Fruit fly (Drosophila melanogaster) whole organism, embryonic: Measurements from ENCODE around the gene C901.
A peak's percentile ranks its signal among the peaks of the same experiment; 100 is the strongest.

ENCODE experiments used
- ATbp ChIP-seq: fragments of 200-800 bp; sonication (Bioruptor generic); optimal IDR thresholded peaks from 2 replicates; lab custom pipeline; 2017; ENCODE audit warnings: missing biosample characterization, mild to moderate bottlenecking, missing genetic modification characterization, missing genetic modification reagents
- Asciz ChIP-seq: fragments of 200-800 bp; sonication (Bioruptor generic); optimal IDR thresholded peaks from 2 replicates; lab custom pipeline; 2017; ENCODE audit warnings: missing biosample characterization, mild to moderate bottlenecking, missing genetic modification characterization, missing genetic modification reagents
- Blimp-1 ChIP-seq: fragments of 200-800 bp; sonication (Bioruptor generic); optimal IDR thresholded peaks from 3 replicates; lab custom pipeline; 2018; ENCODE audit warnings: missing biosample characterization, missing genetic modification characterization, mild to moderate bottlenecking, moderate library complexity, missing genetic modification reagents
- C15 ChIP-seq: fragments of 200-800 bp; sonication (Bioruptor generic); IDR thresholded peaks from 3 replicates; pipeline ENCODE4 v1.3.6; 2022; ENCODE audit warnings: missing biosample characterization, missing genetic modification characterization
- CG10147 ChIP-seq: fragments of 200-800 bp; sonication (Bioruptor generic); optimal IDR thresholded peaks from 2 replicates; lab custom pipeline; 2019; ENCODE audit warnings: missing biosample characterization, mild to moderate bottlenecking, missing genetic modification characterization, moderate library complexity
- CG10979 ChIP-seq: fragments of 200-800 bp; sonication (Bioruptor generic); optimal IDR thresholded peaks from 2 replicates; lab custom pipeline; 2018; ENCODE audit warnings: missing biosample characterization, mild to moderate bottlenecking, missing genetic modification characterization, moderate library complexity
- CG11723 ChIP-seq: fragments of 200-800 bp; sonication (Bioruptor generic); optimal IDR thresholded peaks from 2 replicates; lab custom pipeline; 2017; ENCODE audit warnings: missing biosample characterization, mild to moderate bottlenecking, missing genetic modification characterization
- CG12769 ChIP-seq: fragments of 200-800 bp; sonication (Bioruptor generic); optimal IDR thresholded peaks from 2 replicates; lab custom pipeline; 2019; ENCODE audit warnings: missing biosample characterization, mild to moderate bottlenecking, missing genetic modification characterization, moderate library complexity
- CG13775 ChIP-seq: fragments of 200-800 bp; sonication (Bioruptor generic); optimal IDR thresholded peaks from 3 replicates; lab custom pipeline; 2017; ENCODE audit warnings: missing biosample characterization, mild to moderate bottlenecking, missing genetic modification characterization
- CG14667 ChIP-seq: fragments of 200-800 bp; sonication (Bioruptor generic); IDR thresholded peaks from 2 replicates; pipeline ENCODE4 v1.3.6; 2022; ENCODE audit warnings: missing biosample characterization, missing genetic modification characterization
- CG14710 ChIP-seq: fragments of 200-800 bp; sonication (Bioruptor generic); optimal IDR thresholded peaks from 3 replicates; lab custom pipeline; 2019; ENCODE audit warnings: missing biosample characterization, mild to moderate bottlenecking, missing genetic modification characterization, moderate library complexity
- CG1529 ChIP-seq: fragments of 200-800 bp; sonication (Bioruptor generic); optimal IDR thresholded peaks from 3 replicates; lab custom pipeline; 2018; ENCODE audit warnings: missing biosample characterization, missing genetic modification characterization
- CG1647 ChIP-seq: fragments of 200-800 bp; sonication (Bioruptor generic); optimal IDR thresholded peaks from 3 replicates; lab custom pipeline; 2016; ENCODE audit warnings: missing biosample characterization, missing genetic modification characterization
- CG4282 ChIP-seq: fragments of 200-800 bp; sonication (Bioruptor generic); optimal IDR thresholded peaks from 2 replicates; lab custom pipeline; 2016; ENCODE audit warnings: missing biosample characterization, missing genetic modification characterization
- CG6854 ChIP-seq: fragments of 200-800 bp; sonication (Bioruptor generic); optimal IDR thresholded peaks from 3 replicates; lab custom pipeline; 2017; ENCODE audit warnings: missing biosample characterization, mild to moderate bottlenecking, missing genetic modification characterization
- CHES-1-like ChIP-seq: fragments of 200-800 bp; sonication (Bioruptor generic); optimal IDR thresholded peaks from 2 replicates; lab custom pipeline; 2016; ENCODE audit warnings: missing biosample characterization, missing genetic modification characterization
- Drgx ChIP-seq: fragments of 200-800 bp; sonication (Bioruptor generic); IDR thresholded peaks from 2 replicates; pipeline ENCODE4 v1.3.6; 2022; ENCODE audit warnings: missing biosample characterization, missing genetic modification characterization
- GATAe ChIP-seq: fragments of 200-800 bp; sonication (Bioruptor generic); conservative IDR thresholded peaks from 2 replicates; pipeline ENCODE4 v1.3.6; 2022; ENCODE audit warnings: missing biosample characterization, missing genetic modification characterization
- Gug ChIP-seq: fragments of 200-800 bp; sonication (Bioruptor generic); IDR thresholded peaks from 4 replicates; pipeline ENCODE4 v1.3.6; 2022; ENCODE audit warnings: missing biosample characterization, missing genetic modification characterization
- Side ChIP-seq: fragments of 200-800 bp; sonication (Bioruptor generic); optimal IDR thresholded peaks from 2 replicates; lab custom pipeline; 2016; ENCODE audit warnings: missing biosample characterization, missing genetic modification characterization
- Sox102F ChIP-seq: fragments of 200-800 bp; sonication (Bioruptor generic); optimal IDR thresholded peaks from 2 replicates; lab custom pipeline; 2018; ENCODE audit warnings: missing biosample characterization, mild to moderate bottlenecking, missing genetic modification characterization, moderate library complexity
- ase ChIP-seq: fragments of 200-800 bp; sonication (Bioruptor generic); IDR thresholded peaks from 3 replicates; pipeline ENCODE4 v1.3.6; 2022; ENCODE audit warnings: missing biosample characterization, missing genetic modification characterization
- dati ChIP-seq: fragments of 200-800 bp; sonication (Bioruptor generic); IDR thresholded peaks from 2 replicates; pipeline ENCODE4 v1.3.6; 2022; ENCODE audit warnings: missing biosample characterization, missing genetic modification characterization
- fd102C ChIP-seq: fragments of 200-800 bp; sonication (Bioruptor generic); optimal IDR thresholded peaks from 2 replicates; lab custom pipeline; 2018; ENCODE audit warnings: missing biosample characterization, mild to moderate bottlenecking, missing genetic modification characterization, moderate library complexity
- gsb-n ChIP-seq: fragments of 200-800 bp; sonication (Bioruptor generic); optimal IDR thresholded peaks from 3 replicates; lab custom pipeline; 2018; ENCODE audit warnings: missing biosample characterization, mild to moderate bottlenecking, missing genetic modification characterization
- hth ChIP-seq: fragments of >200 bp; optimal IDR thresholded peaks from 2 replicates; lab custom pipeline; 2017; ENCODE audit warnings: inconsistent platforms
- insv ChIP-seq, 2 experiments: fragments of 200-800 bp; sonication (Bioruptor generic); optimal IDR thresholded peaks; 3 replicates each; lab custom pipeline; 2016 to 2018; ENCODE audit warnings: missing biosample characterization in 2 of 2, missing genetic modification characterization in 2 of 2
- nerfin-2 ChIP-seq: fragments of 200-800 bp; sonication (Bioruptor generic); IDR thresholded peaks from 2 replicates; pipeline ENCODE4 v1.3.6; 2022; ENCODE audit warnings: missing biosample characterization, missing genetic modification characterization; ENCODE audit not compliant: partially characterized antibody
- pan ChIP-seq, 4 experiments: fragments of >200 bp in 3 of 4; fragments of 200-800 bp in 1 of 4; sonication (Bioruptor generic) in 1 of 4; optimal IDR thresholded peaks in 3 of 4; IDR thresholded peaks in 1 of 4; 2 replicates each; pipeline versions ENCODE4 v1.3.6 to Lab custom; 2017 to 2022; ENCODE audit warnings: missing biosample characterization in 2 of 4, missing genetic modification characterization in 2 of 4, mixed read lengths in 1 of 4
- run ChIP-seq: fragments of 200-800 bp; sonication (Bioruptor generic); optimal IDR thresholded peaks from 3 replicates; lab custom pipeline; 2018; ENCODE audit warnings: missing biosample characterization, mild to moderate bottlenecking, missing genetic modification characterization
- sens ChIP-seq: fragments of 200-800 bp; sonication (Bioruptor generic); peaks from one replicate; lab custom pipeline; 2016; ENCODE audit warnings: missing biosample characterization, missing genetic modification characterization
- sqz ChIP-seq: fragments of 200-800 bp; sonication (Bioruptor generic); optimal IDR thresholded peaks from 3 replicates; lab custom pipeline; 2018; ENCODE audit warnings: missing biosample characterization, mild to moderate bottlenecking, missing genetic modification characterization
- stwl ChIP-seq: fragments of 200-800 bp; sonication (Bioruptor generic); optimal IDR thresholded peaks from 3 replicates; lab custom pipeline; 2018; ENCODE audit warnings: missing biosample characterization, mild to moderate bottlenecking, missing genetic modification characterization, moderate library complexity
- usp ChIP-seq: fragments of >200 bp; optimal IDR thresholded peaks from 2 replicates; lab custom pipeline; 2017; ENCODE audit warnings: missing biosample characterization, missing genetic modification characterization

C901 gene

DNA sequence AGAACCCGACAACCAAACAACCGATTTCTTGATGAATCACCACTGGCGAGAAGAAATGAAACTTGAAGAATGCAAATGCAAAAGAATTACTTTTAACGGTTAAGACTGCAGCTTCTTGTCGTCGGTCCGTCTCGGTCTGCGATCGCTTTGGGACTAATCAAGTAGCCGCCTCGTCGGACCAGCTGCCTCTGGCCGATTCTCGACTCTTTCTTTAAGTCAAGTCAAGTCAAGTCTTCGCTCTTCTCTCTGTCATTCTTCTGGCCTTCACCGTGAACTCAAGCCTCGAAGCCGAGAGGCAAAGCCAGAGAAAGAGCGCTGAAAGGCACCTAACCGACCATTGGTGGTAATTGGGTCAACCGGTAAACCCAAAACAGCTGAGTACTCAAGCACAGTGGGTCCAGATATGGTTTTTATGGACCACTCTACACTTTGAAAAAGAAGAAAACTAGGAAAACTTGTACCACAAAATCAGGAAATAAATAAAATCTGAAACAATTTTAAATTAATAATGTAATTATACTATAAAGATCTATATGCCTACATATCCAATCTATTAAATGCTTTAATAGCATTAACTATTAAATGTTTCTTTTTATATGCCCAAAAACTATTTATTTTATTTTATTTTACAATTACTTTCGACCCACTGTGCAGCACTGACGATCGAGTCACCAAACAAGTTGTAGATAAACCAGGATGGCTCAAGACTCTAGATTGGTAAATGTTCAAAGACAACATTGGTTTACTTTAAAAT, at the start of gene C901 (continued):
- peak; percentile 18 for TF ChIP-seq CG6854
- peak; percentile 89 for TF ChIP-seq CG10979 (tag; lab: Kevin White, UChicago)
- TF ChIP-seq Asciz (GFP tag; lab: Kevin White, UChicago) = peak; percentile 67
- TF ChIP-seq CG10147 (GFP tag; lab: Kevin White, UChicago) = peak; percentile 27
- TF ChIP-seq nerfin-2 = no peak
- TF ChIP-seq insv (GFP tag; optimal IDR thresholded peaks at IDR 0.05; lab: Kevin White, UChicago) = no peak
- TF ChIP-seq ase (GFP tag; lab: Robert Waterston, UW) = peak; percentile 58; the same call in 2 of the 3 replicates
- peak; percentile 48 for TF ChIP-seq CG1529 (GFP tag; lab: Kevin White, UChicago)
- TF ChIP-seq CG14667 (GFP tag; lab: Robert Waterston, UW) = peak; percentile 16; the same call in 1 of the 2 replicates
- peak; percentile 80 for TF ChIP-seq CG14710 (tag; lab: Kevin White, UChicago)
- TF ChIP-seq pan (optimal IDR thresholded peaks at IDR 0.05; lab: Kevin White, UChicago) = no peak
- peak in 1 of 2 experiments; percentile 58 for TF ChIP-seq pan (GFP tag; optimal IDR thresholded peaks at IDR 0.05 in 1 of 2, IDR thresholded peaks at IDR 0.05 in 1 of 2)
- TF ChIP-seq CG11723 (GFP tag; lab: Kevin White, UChicago) = peak; percentile 43
- TF ChIP-seq stwl (tag; lab: Kevin White, UChicago) = no peak

- TF ChIP-seq GATAe (GFP tag; lab: Robert Waterston, UW) = no peak
- peak; percentile 16; the same call in 1 of the 2 replicates for TF ChIP-seq Drgx (GFP tag; lab: Robert Waterston, UW)
- TF ChIP-seq CG4282 = no peak
- no peak for TF ChIP-seq Side (GFP tag; lab: Kevin White, UChicago)
Observed at dm6 chrX:10959912-10960311, 7.0 kb downstream of the C901 start.

dm6 chrX:10953240-10953639, 13.7 kb downstream of the C901 start:
- TF ChIP-seq CHES-1-like (GFP tag; lab: Kevin White, UChicago) = no peak
- TF ChIP-seq CG12769 (tag; lab: Kevin White, UChicago) = no peak
- TF ChIP-seq sens = peak; percentile 39
- peak; percentile 57 for TF ChIP-seq Sox102F (GFP tag; lab: Kevin White, UChicago)
- no peak for TF ChIP-seq usp (GFP tag; lab: Kevin White, UChicago)
- TF ChIP-seq Blimp-1 (GFP tag; lab: Kevin White, UChicago) = peak; percentile 23
- TF ChIP-seq ATbp = peak; percentile 15
- TF ChIP-seq sqz (GFP tag; lab: Kevin White, UChicago) = no peak

DNA sequence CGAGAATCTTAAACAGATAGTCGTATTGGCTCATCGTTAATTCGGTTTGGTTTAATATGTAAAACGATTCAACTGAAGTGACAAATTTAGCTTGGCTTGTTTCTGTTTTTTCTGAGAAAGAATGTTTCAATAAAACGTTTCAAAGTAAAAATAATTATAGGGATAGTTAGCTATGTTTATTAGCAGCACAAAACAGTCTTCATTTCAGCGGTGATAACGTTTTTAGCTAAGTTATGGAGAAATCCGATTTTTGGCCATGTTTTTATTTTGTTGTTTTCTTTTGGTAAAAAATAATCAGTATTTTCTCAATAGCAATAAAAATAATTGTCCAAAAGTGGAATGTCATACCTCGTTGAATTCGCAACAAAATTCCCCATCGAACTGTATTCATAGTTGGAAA, 14.5 kb downstream of the C901 start, which contains the start of gene Rab9Fb:
Rab9Fb (minus strand) TSS at position 101 of the 400 bp plus-strand sequence.
- TF ChIP-seq dati (GFP tag; lab: Robert Waterston, UW) (no peak), Gug (GFP tag; lab: Robert Waterston, UW) (no peak), C15 (GFP tag; lab: Robert Waterston, UW) (no peak), CG1647 (GFP tag; lab: Kevin White, UChicago) (no peak), fd102C (GFP tag; lab: Kevin White, UChicago) (no peak), gsb-n (tag; lab: Kevin White, UChicago) (no peak), insv (GFP tag; optimal IDR thresholded peaks at IDR 0.05; lab: Kevin White, UChicago) (no peak), run (no peak), CG13775 (GFP tag; lab: Kevin White, UChicago) (no peak), hth (lab: Kevin White, UChicago) (no peak)
